Fruit fly (Drosophila melanogaster) whole organism, embryonic: ENCODE measurements around the gene hop.
A peak's percentile ranks its signal among the peaks of the same experiment; 100 is the strongest.

ENCODE experiments used
- Ada2b ChIP-seq: fragments of 200-800 bp; sonication (Bioruptor generic); IDR thresholded peaks from 2 replicates; pipeline ENCODE4 v1.3.6; 2022; ENCODE audit warnings: missing biosample characterization, missing genetic modification characterization
- CG10431 ChIP-seq: fragments of 200-800 bp; sonication (Bioruptor generic); optimal IDR thresholded peaks from 3 replicates; lab custom pipeline; 2018; ENCODE audit warnings: missing biosample characterization, mild to moderate bottlenecking, missing genetic modification characterization
- CG10979 ChIP-seq: fragments of 200-800 bp; sonication (Bioruptor generic); optimal IDR thresholded peaks from 2 replicates; lab custom pipeline; 2018; ENCODE audit warnings: missing biosample characterization, mild to moderate bottlenecking, missing genetic modification characterization, moderate library complexity
- CG11504 ChIP-seq: fragments of 200-800 bp; sonication (Bioruptor generic); optimal IDR thresholded peaks from 3 replicates; lab custom pipeline; 2019; ENCODE audit warnings: missing biosample characterization, mild to moderate bottlenecking, missing genetic modification characterization, moderate library complexity
- CG12104 ChIP-seq: fragments of 200-800 bp; sonication (Bioruptor generic); optimal IDR thresholded peaks from 3 replicates; lab custom pipeline; 2016; ENCODE audit warnings: missing biosample characterization, missing genetic modification characterization
- CG13123 ChIP-seq: fragments of 200-800 bp; sonication (Bioruptor generic); optimal IDR thresholded peaks from 2 replicates; lab custom pipeline; 2016; ENCODE audit warnings: missing biosample characterization, missing genetic modification characterization
- CG13296 ChIP-seq: fragments of 200-800 bp; sonication (Bioruptor generic); optimal IDR thresholded peaks from 3 replicates; lab custom pipeline; 2018; ENCODE audit warnings: missing biosample characterization, mild to moderate bottlenecking, missing genetic modification characterization
- CG14710 ChIP-seq: fragments of 200-800 bp; sonication (Bioruptor generic); optimal IDR thresholded peaks from 3 replicates; lab custom pipeline; 2019; ENCODE audit warnings: missing biosample characterization, mild to moderate bottlenecking, missing genetic modification characterization, moderate library complexity
- CG16813 ChIP-seq: fragments of 200-800 bp; sonication (Bioruptor generic); IDR thresholded peaks from 3 replicates; pipeline ENCODE4 v1.3.6; 2022; ENCODE audit warnings: missing biosample characterization, missing genetic modification characterization; ENCODE audit not compliant: partially characterized antibody
- CG17568 ChIP-seq: fragments of 200-800 bp; sonication (Bioruptor generic); optimal IDR thresholded peaks from 2 replicates; lab custom pipeline; 2018; ENCODE audit warnings: missing biosample characterization, mild to moderate bottlenecking, missing genetic modification characterization, moderate library complexity
- CG1792 ChIP-seq: fragments of 200-800 bp; sonication (Bioruptor generic); optimal IDR thresholded peaks from 2 replicates; lab custom pipeline; 2016; ENCODE audit warnings: missing biosample characterization, missing genetic modification characterization
- CG31224 ChIP-seq: fragments of 200-800 bp; sonication (Bioruptor generic); IDR thresholded peaks from 2 replicates; pipeline ENCODE4 v1.3.6; 2022; ENCODE audit warnings: missing biosample characterization, missing genetic modification characterization
- CG33213 ChIP-seq: fragments of 200-800 bp; sonication (Bioruptor generic); optimal IDR thresholded peaks from 3 replicates; lab custom pipeline; 2016; ENCODE audit warnings: missing biosample characterization, missing genetic modification characterization
- CG4282 ChIP-seq: fragments of 200-800 bp; sonication (Bioruptor generic); optimal IDR thresholded peaks from 2 replicates; lab custom pipeline; 2016; ENCODE audit warnings: missing biosample characterization, missing genetic modification characterization
- CG4820 ChIP-seq: fragments of 200-800 bp; sonication (Bioruptor generic); optimal IDR thresholded peaks from 3 replicates; lab custom pipeline; 2016; ENCODE audit warnings: missing biosample characterization, missing genetic modification characterization
- CG6854 ChIP-seq: fragments of 200-800 bp; sonication (Bioruptor generic); optimal IDR thresholded peaks from 3 replicates; lab custom pipeline; 2017; ENCODE audit warnings: missing biosample characterization, mild to moderate bottlenecking, missing genetic modification characterization
- CG7372 ChIP-seq: fragments of 200-800 bp; sonication (Bioruptor generic); IDR thresholded peaks from 2 replicates; pipeline ENCODE4 v1.3.6; 2022; ENCODE audit warnings: missing biosample characterization, missing genetic modification characterization
- CG9727 ChIP-seq: fragments of 200-800 bp; sonication (Bioruptor generic); optimal IDR thresholded peaks from 3 replicates; lab custom pipeline; 2017; ENCODE audit warnings: missing biosample characterization, mild to moderate bottlenecking, missing genetic modification characterization
- CG9932 ChIP-seq: fragments of 200-800 bp; sonication (Bioruptor generic); IDR thresholded peaks from 2 replicates; pipeline ENCODE4 v1.3.6; 2022; ENCODE audit warnings: missing biosample characterization, missing genetic modification characterization
- CoRest ChIP-seq: fragments of 200-800 bp; sonication (Bioruptor generic); optimal IDR thresholded peaks from 3 replicates; lab custom pipeline; 2018; ENCODE audit warnings: missing biosample characterization, mild to moderate bottlenecking, missing genetic modification characterization, moderate library complexity
- D19B ChIP-seq: fragments of 200-800 bp; sonication (Bioruptor generic); optimal IDR thresholded peaks from 2 replicates; lab custom pipeline; 2017; ENCODE audit warnings: missing biosample characterization, mild to moderate bottlenecking, missing genetic modification characterization
- Dll ChIP-seq: fragments of 200-800 bp; sonication (Bioruptor generic); IDR thresholded peaks from 4 replicates; pipeline ENCODE4 v1.3.6; 2022; ENCODE audit warnings: missing biosample characterization, missing genetic modification characterization; ENCODE audit not compliant: partially characterized antibody
- Dref ChIP-seq: fragments of 200-800 bp; sonication (Bioruptor generic); IDR thresholded peaks from 2 replicates; pipeline ENCODE4 v1.3.6; 2022; ENCODE audit warnings: missing biosample characterization, missing genetic modification characterization
- Eip74EF ChIP-seq, 2 experiments: fragments of 200-800 bp in 1 of 2; fragments of >200 bp in 1 of 2; sonication (Bioruptor generic) in 1 of 2; optimal IDR thresholded peaks; 2 replicates each; lab custom pipeline; 2017 to 2019; ENCODE audit warnings: missing biosample characterization in 2 of 2, missing genetic modification characterization in 2 of 2, mild to moderate bottlenecking in 1 of 2, moderate library complexity in 1 of 2
- Ets97D ChIP-seq: fragments of 200-800 bp; sonication (Bioruptor generic); optimal IDR thresholded peaks from 3 replicates; lab custom pipeline; 2016; ENCODE audit warnings: missing biosample characterization, missing genetic modification characterization
- HLH54F ChIP-seq: fragments of 200-800 bp; sonication (Bioruptor generic); optimal IDR thresholded peaks from 3 replicates; lab custom pipeline; 2016; ENCODE audit warnings: missing biosample characterization, missing genetic modification characterization
- Kr ChIP-seq: fragments of 200-800 bp; sonication (Bioruptor generic); optimal IDR thresholded peaks from 2 replicates; lab custom pipeline; 2017; ENCODE audit warnings: missing biosample characterization, mild to moderate bottlenecking, missing genetic modification characterization
- NfI ChIP-seq: fragments of 200-800 bp; sonication (Bioruptor generic); optimal IDR thresholded peaks from 3 replicates; lab custom pipeline; 2018; ENCODE audit warnings: missing biosample characterization, mild to moderate bottlenecking, missing genetic modification characterization, moderate library complexity
- Poxn ChIP-seq: fragments of 200-800 bp; sonication (Bioruptor generic); IDR thresholded peaks from 2 replicates; pipeline ENCODE4 v1.3.6; 2022; ENCODE audit warnings: missing biosample characterization, missing genetic modification characterization
- Rx ChIP-seq: fragments of 200-800 bp; sonication (Bioruptor generic); IDR thresholded peaks from 2 replicates; pipeline ENCODE4 v1.3.6; 2022; ENCODE audit warnings: missing biosample characterization, missing genetic modification characterization
- Side ChIP-seq: fragments of 200-800 bp; sonication (Bioruptor generic); optimal IDR thresholded peaks from 2 replicates; lab custom pipeline; 2016; ENCODE audit warnings: missing biosample characterization, missing genetic modification characterization
- Sin3A ChIP-seq: fragments of >200 bp; optimal IDR thresholded peaks from 2 replicates; lab custom pipeline; 2018
- Taf1 ChIP-seq: fragments of 200-800 bp; sonication (Bioruptor generic); IDR thresholded peaks from 2 replicates; pipeline ENCODE4 v1.3.6; 2022; ENCODE audit warnings: missing biosample characterization, missing genetic modification characterization
- Tbp ChIP-seq: fragments of >200 bp; optimal IDR thresholded peaks from 2 replicates; lab custom pipeline; 2018; ENCODE audit warnings: missing biosample characterization, missing genetic modification characterization
- Xrp1 ChIP-seq: fragments of 200-800 bp; sonication (Bioruptor generic); IDR thresholded peaks from 2 replicates; pipeline ENCODE4 v1.3.6; 2022; ENCODE audit warnings: missing biosample characterization, missing genetic modification characterization
- YL-1 ChIP-seq: fragments of 200-800 bp; sonication (Bioruptor generic); optimal IDR thresholded peaks from 3 replicates; lab custom pipeline; 2017; ENCODE audit warnings: missing biosample characterization, mild to moderate bottlenecking, missing genetic modification characterization
- ara ChIP-seq: fragments of 200-800 bp; sonication (Bioruptor generic); IDR thresholded peaks from 2 replicates; pipeline ENCODE4 v1.3.6; 2022; ENCODE audit warnings: missing biosample characterization, missing genetic modification characterization
- ase ChIP-seq: fragments of 200-800 bp; sonication (Bioruptor generic); IDR thresholded peaks from 3 replicates; pipeline ENCODE4 v1.3.6; 2022; ENCODE audit warnings: missing biosample characterization, missing genetic modification characterization
- az2 ChIP-seq: fragments of 200-800 bp; sonication (Bioruptor generic); optimal IDR thresholded peaks from 3 replicates; lab custom pipeline; 2016; ENCODE audit warnings: missing biosample characterization, missing genetic modification characterization
- bigmax ChIP-seq: fragments of 200-800 bp; sonication (Bioruptor generic); optimal IDR thresholded peaks from 2 replicates; lab custom pipeline; 2018; ENCODE audit warnings: missing biosample characterization, mild to moderate bottlenecking, missing genetic modification characterization
- caup ChIP-seq: fragments of 200-800 bp; sonication (Bioruptor generic); optimal IDR thresholded peaks from 3 replicates; lab custom pipeline; 2017; ENCODE audit warnings: missing biosample characterization, mild to moderate bottlenecking, missing genetic modification characterization, moderate library complexity; ENCODE audit not compliant: severe bottlenecking
- eve ChIP-seq, 2 experiments: fragments of >200 bp; optimal IDR thresholded peaks; 2 replicates each; lab custom pipeline; 2017; ENCODE audit warnings: missing biosample characterization in 2 of 2, missing genetic modification characterization in 2 of 2
- fd3F ChIP-seq: fragments of 200-800 bp; sonication (Bioruptor generic); optimal IDR thresholded peaks from 2 replicates; lab custom pipeline; 2018; ENCODE audit warnings: missing biosample characterization, mild to moderate bottlenecking, missing genetic modification characterization, moderate library complexity
- fd64A ChIP-seq: fragments of 200-800 bp; sonication (Bioruptor generic); optimal IDR thresholded peaks from 3 replicates; lab custom pipeline; 2018; ENCODE audit warnings: missing biosample characterization, mild to moderate bottlenecking, missing genetic modification characterization
- fd96Cb ChIP-seq: fragments of 200-800 bp; sonication (Bioruptor generic); optimal IDR thresholded peaks from 2 replicates; lab custom pipeline; 2018; ENCODE audit warnings: missing biosample characterization, mild to moderate bottlenecking, missing genetic modification characterization, moderate library complexity
- fu2 ChIP-seq: fragments of 200-800 bp; sonication (Bioruptor generic); optimal IDR thresholded peaks from 2 replicates; lab custom pipeline; 2016; ENCODE audit warnings: missing biosample characterization, missing genetic modification characterization
- hkb ChIP-seq, 2 experiments: fragments of 200-800 bp in 1 of 2; fragments of >200 bp in 1 of 2; sonication (Bioruptor generic) in 1 of 2; IDR thresholded peaks in 1 of 2; optimal IDR thresholded peaks in 1 of 2; 2 replicates each; pipeline versions ENCODE4 v1.3.6 to Lab custom; 2017 to 2022; ENCODE audit warnings: missing biosample characterization in 1 of 2, missing genetic modification characterization in 1 of 2
- maf-S ChIP-seq: fragments of 200-800 bp; sonication (Bioruptor generic); optimal IDR thresholded peaks from 2 replicates; lab custom pipeline; 2016; ENCODE audit warnings: missing biosample characterization, missing genetic modification characterization
- rib ChIP-seq: fragments of 200-800 bp; sonication (Bioruptor generic); IDR thresholded peaks from 2 replicates; pipeline ENCODE4 v1.3.6; 2022; ENCODE audit warnings: missing biosample characterization, missing genetic modification characterization
- sima ChIP-seq: fragments of 200-800 bp; sonication (Bioruptor generic); optimal IDR thresholded peaks from 2 replicates; lab custom pipeline; 2016; ENCODE audit warnings: missing biosample characterization, missing genetic modification characterization
- tx ChIP-seq: fragments of 200-800 bp; sonication (Bioruptor generic); optimal IDR thresholded peaks from 2 replicates; lab custom pipeline; 2016; ENCODE audit warnings: missing biosample characterization, missing genetic modification characterization

hop gene

dm6 chrX:11379139-11379538 lies 11.2 kb upstream of the hop start (continued):
- TF ChIP-seq HLH54F (no peak), Xrp1 (GFP tag; lab: Robert Waterston, UW) (peak; percentile 55; the same call in 1 of the 2 replicates), fu2 (GFP tag; lab: Kevin White, UChicago) (no peak), fd3F (GFP tag; lab: Kevin White, UChicago) (peak; percentile 31), CG12104 (no peak), tx (no peak), CG14710 (tag; lab: Kevin White, UChicago) (no peak), Dref (GFP tag; lab: Robert Waterston, UW) (no peak), CG17568 (GFP tag; lab: Kevin White, UChicago) (no peak), CG13123 (GFP tag; lab: Kevin White, UChicago) (no peak), sima (GFP tag; lab: Kevin White, UChicago) (no peak), ara (peak; percentile 42; the same call in 1 of the 2 replicates), fd96Cb (peak; percentile 37), CG10431 (GFP tag; lab: Kevin White, UChicago) (no peak), CG7372 (GFP tag; lab: Robert Waterston, UW) (peak; percentile 46; the same call in 1 of the 2 replicates), Side (GFP tag; lab: Kevin White, UChicago) (no peak), CG4282 (GFP tag; lab: Kevin White, UChicago) (no peak), Ets97D (GFP tag; lab: Kevin White, UChicago) (no peak), ase (GFP tag; lab: Robert Waterston, UW) (no peak), maf-S (GFP tag; lab: Kevin White, UChicago) (no peak), CG1792 (no peak), rib (GFP tag; lab: Robert Waterston, UW) (no peak), Kr (GFP tag; lab: Kevin White, UChicago) (no peak), Dll (GFP tag; lab: Robert Waterston, UW) (no peak), eve (GFP tag; optimal IDR thresholded peaks at IDR 0.05; lab: Kevin White, UChicago) (no peak), CG6854 (GFP tag; lab: Kevin White, UChicago) (no peak), Eip74EF (GFP tag; optimal IDR thresholded peaks at IDR 0.05; lab: Kevin White, UChicago) (peak in 1 of 2 experiments; percentile 48), CG10979 (peak; percentile 23), CG31224 (GFP tag; lab: Robert Waterston, UW) (peak; percentile 45; the same call in 1 of the 2 replicates), CG9932 (GFP tag; lab: Robert Waterston, UW) (peak; percentile 41), CG33213 (GFP tag; lab: Kevin White, UChicago) (no peak), Taf1 (GFP tag; lab: Robert Waterston, UW) (peak; percentile 40; the same call in 1 of the 2 replicates), Ada2b (GFP tag; lab: Robert Waterston, UW) (peak; percentile 68), D19B (GFP tag; lab: Kevin White, UChicago) (no peak), Tbp (GFP tag; lab: Kevin White, UChicago) (no peak), NfI (GFP tag; lab: Kevin White, UChicago) (peak; percentile 46), fd64A (GFP tag; lab: Kevin White, UChicago) (no peak), CG13296 (GFP tag; lab: Kevin White, UChicago) (peak; percentile 51), az2 (GFP tag; lab: Kevin White, UChicago) (no peak), CG16813 (GFP tag; lab: Robert Waterston, UW) (no peak), Rx (GFP tag; lab: Robert Waterston, UW) (no peak), CoRest (tag; lab: Kevin White, UChicago) (peak; percentile 41), CG9727 (GFP tag; lab: Kevin White, UChicago) (peak; percentile 3), caup (GFP tag; lab: Kevin White, UChicago) (peak; percentile 11), bigmax (GFP tag; lab: Kevin White, UChicago) (no peak), Sin3A (no peak), hkb (optimal IDR thresholded peaks at IDR 0.05; lab: Kevin White, UChicago) (no peak), hkb (GFP tag; IDR thresholded peaks at IDR 0.05; lab: Robert Waterston, UW) (peak; percentile 70), CG11504 (tag; lab: Kevin White, UChicago) (peak; percentile 67), YL-1 (GFP tag; lab: Kevin White, UChicago) (no peak), Poxn (GFP tag; lab: Robert Waterston, UW) (no peak), CG4820 (no peak)
